Fruit fly (Drosophila melanogaster): ENCODE data around the gene rtet.

The rtet gene

DNA sequence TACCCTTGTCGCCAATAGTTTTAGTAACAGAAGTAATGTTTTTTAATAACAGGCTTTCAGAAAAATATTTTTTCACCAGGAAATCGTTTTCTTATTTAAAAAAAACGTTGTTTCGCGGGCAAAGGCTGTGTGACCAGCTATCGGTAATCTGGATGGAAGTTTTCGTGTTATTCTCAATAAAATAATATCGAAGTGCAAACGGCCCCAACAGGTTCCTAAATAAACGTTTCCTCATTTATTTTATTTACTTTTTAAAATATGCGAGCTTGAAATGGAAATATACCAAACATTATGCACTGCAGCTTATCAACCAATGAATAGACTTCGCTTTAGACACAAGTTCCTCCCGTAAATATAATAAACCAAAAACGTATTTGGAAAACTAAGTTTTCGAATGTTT, 21.8 kb downstream of the rtet start, which contains the start of gene Ice2 (continued):
- TF ChIP-seq Pdp1 (GFP tag; optimal IDR thresholded peaks at IDR 0.05) (no peak), trh (GFP tag; optimal IDR thresholded peaks at IDR 0.05) (no peak), CG14710 (tag; optimal IDR thresholded peaks at IDR 0.05) (peak; percentile 52), zfh1 (GFP tag; IDR thresholded peaks at IDR 0.05) (peak; percentile 21; the same call in 1 of the 3 replicates), CG10267 (tag; optimal IDR thresholded peaks at IDR 0.05) (peak; percentile 63), disco-r (GFP tag; optimal IDR thresholded peaks at IDR 0.05) (no peak), vfl (GFP tag; optimal IDR thresholded peaks at IDR 0.05) (no peak), CG1832 (GFP tag; optimal IDR thresholded peaks at IDR 0.05) (no peak), Mrtf (GFP tag; IDR thresholded peaks at IDR 0.05) (no peak), pum (GFP tag; optimal IDR thresholded peaks at IDR 0.05) (no peak), Oli (tag; optimal IDR thresholded peaks at IDR 0.05) (no peak), CG7928 (GFP tag; optimal IDR thresholded peaks at IDR 0.05) (no peak), org-1 (GFP tag; optimal IDR thresholded peaks at IDR 0.05) (no peak), Usf (GFP tag; optimal IDR thresholded peaks at IDR 0.05) (no peak), CG8478 (optimal IDR thresholded peaks at IDR 0.05) (no peak), ranshi (GFP tag; IDR thresholded peaks at IDR 0.05) (no peak), CG3726 (GFP tag; IDR thresholded peaks at IDR 0.05) (no peak), eve (GFP tag; optimal IDR thresholded peaks at IDR 0.05) (no peak), Kr (GFP tag; optimal IDR thresholded peaks at IDR 0.05) (no peak), CG14965 (GFP tag; optimal IDR thresholded peaks at IDR 0.05; ENCODE audit: borderline replicate concordance) (no peak), CG11247 (GFP tag; IDR thresholded peaks at IDR 0.05) (no peak), CG2202 (tag; optimal IDR thresholded peaks at IDR 0.05) (no peak), cwo (GFP tag; optimal IDR thresholded peaks at IDR 0.05) (no peak), phol (tag; optimal IDR thresholded peaks at IDR 0.05) (peak; percentile 41), CG11456 (GFP tag; IDR thresholded peaks at IDR 0.05) (no peak), CG1792 (GFP tag; optimal IDR thresholded peaks at IDR 0.05) (peak; percentile 42), CG8290 (GFP tag; optimal IDR thresholded peaks at IDR 0.05) (no peak), CG8290 (tag; optimal IDR thresholded peaks at IDR 0.05) (no peak), CG16815 (GFP tag; optimal IDR thresholded peaks at IDR 0.05) (no peak), CG9797 (GFP tag; optimal IDR thresholded peaks at IDR 0.05) (peak; percentile 63), CG6254 (GFP tag; optimal IDR thresholded peaks at IDR 0.05) (no peak), Hr78 (GFP tag; optimal IDR thresholded peaks at IDR 0.05) (no peak), CG16863 (GFP tag; optimal IDR thresholded peaks at IDR 0.05) (no peak), shn (GFP tag; optimal IDR thresholded peaks at IDR 0.05) (no peak), CG3281 (GFP tag; optimal IDR thresholded peaks at IDR 0.05) (no peak), run (tag; optimal IDR thresholded peaks at IDR 0.05) (no peak), en (GFP tag; optimal IDR thresholded peaks at IDR 0.05) (no peak), dpn (GFP tag; optimal IDR thresholded peaks at IDR 0.05) (no peak), fd102C (GFP tag; optimal IDR thresholded peaks at IDR 0.05) (no peak), TFAM (GFP tag; optimal IDR thresholded peaks at IDR 0.05) (no peak), CG11504 (tag; optimal IDR thresholded peaks at IDR 0.05) (no peak), hbn (GFP tag; IDR thresholded peaks at IDR 0.05; ENCODE audit: partially characterized antibody) (no peak), twi (tag; optimal IDR thresholded peaks at IDR 0.05) (no peak), pho (GFP tag; optimal IDR thresholded peaks at IDR 0.05) (no peak), CG4730 (GFP tag; IDR thresholded peaks at IDR 0.05) (no peak), CG2129 (GFP tag; IDR thresholded peaks at IDR 0.05; ENCODE audit: partially characterized antibody) (no peak), HLH54F (GFP tag; optimal IDR thresholded peaks at IDR 0.05) (no peak), CG7357 (GFP tag; IDR thresholded peaks at IDR 0.05) (no peak), MTF-1 (GFP tag; optimal IDR thresholded peaks at IDR 0.05; ENCODE audit: borderline replicate concordance) (no peak), tll (GFP tag; optimal IDR thresholded peaks at IDR 0.05) (no peak), Abd-B (GFP tag; optimal IDR thresholded peaks at IDR 0.05) (no peak)
